Fruit fly (Drosophila melanogaster) whole organism, embryonic: Measurements from ENCODE around the gene pbl.

ENCODE experiments used
- ATbp ChIP-seq: fragments of 200-800 bp; sonication (Bioruptor generic); optimal IDR thresholded peaks from 2 replicates; lab custom pipeline; 2017; ENCODE audit warnings: missing biosample characterization, mild to moderate bottlenecking, missing genetic modification characterization, missing genetic modification reagents
- Adf1 ChIP-seq: fragments of 200-800 bp; sonication (Bioruptor generic); IDR thresholded peaks from 2 replicates; pipeline ENCODE4 v1.3.6; 2022; ENCODE audit warnings: missing biosample characterization, missing genetic modification characterization
- CG11247 ChIP-seq: fragments of 200-800 bp; sonication (Bioruptor generic); IDR thresholded peaks from 2 replicates; pipeline ENCODE4 v1.3.6; 2022; ENCODE audit warnings: missing biosample characterization, missing genetic modification characterization
- CG11456 ChIP-seq: fragments of 200-800 bp; sonication (Bioruptor generic); IDR thresholded peaks from 3 replicates; pipeline ENCODE4 v1.3.6; 2022; ENCODE audit warnings: missing biosample characterization, missing genetic modification characterization
- CG12391 ChIP-seq: fragments of 200-800 bp; sonication (Bioruptor generic); optimal IDR thresholded peaks from 3 replicates; lab custom pipeline; 2018; ENCODE audit warnings: missing biosample characterization, mild to moderate bottlenecking, missing genetic modification characterization, moderate library complexity
- CG12659 ChIP-seq: fragments of 200-800 bp; sonication (Bioruptor generic); optimal IDR thresholded peaks from 3 replicates; lab custom pipeline; 2017; ENCODE audit warnings: mild to moderate bottlenecking, missing biosample characterization, missing genetic modification reagents, missing genetic modification characterization
- CG15073 ChIP-seq: fragments of 200-800 bp; sonication (Bioruptor generic); optimal IDR thresholded peaks from 2 replicates; lab custom pipeline; 2016; ENCODE audit warnings: missing biosample characterization, missing genetic modification characterization
- CG1603 ChIP-seq: fragments of 200-800 bp; sonication (Bioruptor generic); optimal IDR thresholded peaks from 2 replicates; lab custom pipeline; 2019; ENCODE audit warnings: missing biosample characterization, mild to moderate bottlenecking, missing genetic modification characterization, moderate library complexity
- CG17361 ChIP-seq: fragments of 200-800 bp; sonication (Bioruptor generic); IDR thresholded peaks from 3 replicates; pipeline ENCODE4 v1.3.6; 2022; ENCODE audit warnings: missing biosample characterization, missing genetic modification characterization
- CG1832 ChIP-seq: fragments of 200-800 bp; sonication (Bioruptor generic); optimal IDR thresholded peaks from 2 replicates; lab custom pipeline; 2017; ENCODE audit warnings: missing biosample characterization, mild to moderate bottlenecking, missing genetic modification characterization, inconsistent platforms
- CG2120 ChIP-seq: fragments of 200-800 bp; sonication (Bioruptor generic); optimal IDR thresholded peaks from 3 replicates; lab custom pipeline; 2016; ENCODE audit warnings: missing biosample characterization, missing genetic modification characterization
- CG3065 ChIP-seq: fragments of 200-800 bp; sonication (Bioruptor generic); optimal IDR thresholded peaks from 2 replicates; lab custom pipeline; 2016; ENCODE audit warnings: missing biosample characterization, missing genetic modification characterization
- CG32767 ChIP-seq: fragments of 200-800 bp; sonication (Bioruptor generic); IDR thresholded peaks from 2 replicates; pipeline ENCODE4 v1.3.6; 2022; ENCODE audit warnings: missing biosample characterization, missing genetic modification characterization
- CG7271 ChIP-seq: fragments of 200-800 bp; sonication (Bioruptor generic); optimal IDR thresholded peaks from 2 replicates; lab custom pipeline; 2018; ENCODE audit warnings: missing biosample characterization, mild to moderate bottlenecking, missing genetic modification characterization, moderate library complexity
- CG7839 ChIP-seq: fragments of 200-800 bp; sonication (Bioruptor generic); optimal IDR thresholded peaks from 3 replicates; lab custom pipeline; 2018; ENCODE audit warnings: missing biosample characterization, mild to moderate bottlenecking, missing genetic modification characterization, moderate library complexity
- CG8290 ChIP-seq, 3 experiments: fragments of 200-800 bp; sonication (Bioruptor generic); optimal IDR thresholded peaks; 2 replicates each; lab custom pipeline; 2016 to 2019; ENCODE audit warnings: missing biosample characterization in 3 of 3, missing genetic modification characterization in 3 of 3, mild to moderate bottlenecking in 2 of 3, moderate library complexity in 1 of 3
- CG8924 ChIP-seq: fragments of 200-800 bp; optimal IDR thresholded peaks from 3 replicates; lab custom pipeline; 2019; ENCODE audit warnings: missing biosample characterization, mild to moderate bottlenecking, missing genetic modification characterization, moderate library complexity
- CG9817 ChIP-seq: fragments of 200-800 bp; sonication (Bioruptor generic); optimal IDR thresholded peaks from 2 replicates; lab custom pipeline; 2018; ENCODE audit warnings: missing biosample characterization, mild to moderate bottlenecking, missing genetic modification characterization, moderate library complexity
- D19A ChIP-seq: fragments of 200-800 bp; optimal IDR thresholded peaks from 3 replicates; lab custom pipeline; 2019; ENCODE audit warnings: missing biosample characterization, mild to moderate bottlenecking, missing genetic modification characterization, moderate library complexity
- Drgx ChIP-seq: fragments of 200-800 bp; sonication (Bioruptor generic); IDR thresholded peaks from 2 replicates; pipeline ENCODE4 v1.3.6; 2022; ENCODE audit warnings: missing biosample characterization, missing genetic modification characterization
- E2f2 ChIP-seq: fragments of 200-800 bp; sonication (Bioruptor generic); IDR thresholded peaks from 2 replicates; pipeline ENCODE4 v1.3.6; 2022; ENCODE audit warnings: missing biosample characterization, missing genetic modification characterization
- Elba2 ChIP-seq: fragments of 200-800 bp; sonication (Bioruptor generic); optimal IDR thresholded peaks from 3 replicates; lab custom pipeline; 2016; ENCODE audit warnings: missing biosample characterization, missing genetic modification characterization
- HmgZ ChIP-seq: fragments of 200-800 bp; sonication (Bioruptor generic); optimal IDR thresholded peaks from 2 replicates; lab custom pipeline; 2018; ENCODE audit warnings: missing biosample characterization, mild to moderate bottlenecking, missing genetic modification characterization
- Hmr ChIP-seq: fragments of 200-800 bp; sonication (Bioruptor generic); optimal IDR thresholded peaks from 3 replicates; lab custom pipeline; 2017; ENCODE audit warnings: mild to moderate bottlenecking, missing biosample characterization, missing genetic modification reagents, missing genetic modification characterization
- Max ChIP-seq: fragments of 200-800 bp; sonication (Bioruptor generic); optimal IDR thresholded peaks from 2 replicates; lab custom pipeline; 2016; ENCODE audit warnings: missing biosample characterization, mild to moderate bottlenecking, missing genetic modification characterization
- Med ChIP-seq: fragments of 200-800 bp; sonication (Bioruptor generic); peaks from one replicate; lab custom pipeline; 2016; ENCODE audit warnings: missing biosample characterization, missing genetic modification characterization, mild to moderate bottlenecking, inconsistent platforms, moderate library complexity
- Myb ChIP-seq: fragments of 200-800 bp; sonication (Bioruptor generic); optimal IDR thresholded peaks from 2 replicates; lab custom pipeline; 2016; ENCODE audit warnings: missing biosample characterization, missing genetic modification characterization
- Optix ChIP-seq: fragments of 200-800 bp; sonication (Bioruptor generic); IDR thresholded peaks from 3 replicates; pipeline ENCODE4 v1.3.6; 2022; ENCODE audit warnings: missing biosample characterization, missing genetic modification characterization
- Pdp1 ChIP-seq, 2 experiments: fragments of 200-800 bp; sonication (Bioruptor generic); optimal IDR thresholded peaks; 3 replicates each; lab custom pipeline; 2016; ENCODE audit warnings: missing biosample characterization in 2 of 2, missing genetic modification characterization in 2 of 2, mild to moderate bottlenecking in 1 of 2, moderate library complexity in 1 of 2
- TFAM ChIP-seq: fragments of 200-800 bp; sonication (Bioruptor generic); optimal IDR thresholded peaks from 2 replicates; lab custom pipeline; 2017; ENCODE audit warnings: missing biosample characterization, missing genetic modification characterization, inconsistent platforms
- ase ChIP-seq: fragments of 200-800 bp; sonication (Bioruptor generic); IDR thresholded peaks from 3 replicates; pipeline ENCODE4 v1.3.6; 2022; ENCODE audit warnings: missing biosample characterization, missing genetic modification characterization
- bigmax ChIP-seq: fragments of 200-800 bp; sonication (Bioruptor generic); optimal IDR thresholded peaks from 2 replicates; lab custom pipeline; 2018; ENCODE audit warnings: missing biosample characterization, mild to moderate bottlenecking, missing genetic modification characterization
- cg ChIP-seq: fragments of 200-800 bp; sonication (Bioruptor generic); optimal IDR thresholded peaks from 3 replicates; lab custom pipeline; 2019; ENCODE audit warnings: missing biosample characterization, mild to moderate bottlenecking, missing genetic modification characterization, moderate library complexity
- ci ChIP-seq: fragments of 200-800 bp; sonication (Bioruptor generic); IDR thresholded peaks from 3 replicates; pipeline ENCODE4 v1.3.6; 2022; ENCODE audit warnings: missing biosample characterization, missing genetic modification characterization
- dysf ChIP-seq: fragments of 200-800 bp; sonication (Bioruptor generic); IDR thresholded peaks from 3 replicates; pipeline ENCODE4 v1.3.6; 2022; ENCODE audit warnings: missing biosample characterization, missing genetic modification characterization
- eyg ChIP-seq: fragments of 200-800 bp; sonication (Bioruptor generic); optimal IDR thresholded peaks from 3 replicates; lab custom pipeline; 2016; ENCODE audit warnings: missing biosample characterization, missing genetic modification characterization
- fd64A ChIP-seq: fragments of 200-800 bp; sonication (Bioruptor generic); optimal IDR thresholded peaks from 3 replicates; lab custom pipeline; 2018; ENCODE audit warnings: missing biosample characterization, mild to moderate bottlenecking, missing genetic modification characterization
- fru ChIP-seq: fragments of >200 bp; optimal IDR thresholded peaks from 2 replicates; lab custom pipeline; 2017
- gem ChIP-seq: fragments of 200-800 bp; sonication (Bioruptor generic); optimal IDR thresholded peaks from 2 replicates; lab custom pipeline; 2019; ENCODE audit warnings: missing biosample characterization, mild to moderate bottlenecking, missing genetic modification characterization, moderate library complexity
- her ChIP-seq: fragments of 200-800 bp; sonication (Bioruptor generic); optimal IDR thresholded peaks from 2 replicates; lab custom pipeline; 2016; ENCODE audit warnings: missing biosample characterization, missing genetic modification characterization
- kay ChIP-seq: fragments of 200-800 bp; sonication (Bioruptor generic); optimal IDR thresholded peaks from 2 replicates; lab custom pipeline; 2016; ENCODE audit warnings: missing biosample characterization, missing genetic modification characterization
- lab ChIP-seq: fragments of 200-800 bp; sonication (Bioruptor generic); optimal IDR thresholded peaks from 3 replicates; lab custom pipeline; 2017; ENCODE audit warnings: missing biosample characterization, missing genetic modification characterization, mild to moderate bottlenecking, moderate library complexity, missing genetic modification reagents
- luna ChIP-seq: fragments of 200-800 bp; sonication (Bioruptor generic); optimal IDR thresholded peaks from 2 replicates; lab custom pipeline; 2016; ENCODE audit warnings: missing biosample characterization, missing genetic modification characterization
- org-1 ChIP-seq: fragments of 200-800 bp; sonication (Bioruptor generic); optimal IDR thresholded peaks from 2 replicates; lab custom pipeline; 2017; ENCODE audit warnings: missing biosample characterization, missing genetic modification characterization
- phol ChIP-seq: fragments of 200-800 bp; sonication (Bioruptor generic); optimal IDR thresholded peaks from 3 replicates; lab custom pipeline; 2018; ENCODE audit warnings: missing biosample characterization, mild to moderate bottlenecking, missing genetic modification characterization, moderate library complexity
- run ChIP-seq: fragments of 200-800 bp; sonication (Bioruptor generic); optimal IDR thresholded peaks from 3 replicates; lab custom pipeline; 2018; ENCODE audit warnings: missing biosample characterization, mild to moderate bottlenecking, missing genetic modification characterization
- seq ChIP-seq: fragments of 200-800 bp; sonication (Bioruptor generic); IDR thresholded peaks from 2 replicates; pipeline ENCODE4 v1.3.6; 2022; ENCODE audit warnings: missing biosample characterization, missing genetic modification characterization
- slbo ChIP-seq: fragments of 200-800 bp; sonication (Bioruptor generic); IDR thresholded peaks from 2 replicates; pipeline ENCODE4 v1.3.6; 2022; ENCODE audit warnings: missing biosample characterization, missing genetic modification characterization
- zfh2 ChIP-seq: fragments of 200-800 bp; sonication (Bioruptor generic); optimal IDR thresholded peaks from 2 replicates; lab custom pipeline; 2016; ENCODE audit warnings: missing biosample characterization, missing genetic modification characterization

pbl gene

DNA sequence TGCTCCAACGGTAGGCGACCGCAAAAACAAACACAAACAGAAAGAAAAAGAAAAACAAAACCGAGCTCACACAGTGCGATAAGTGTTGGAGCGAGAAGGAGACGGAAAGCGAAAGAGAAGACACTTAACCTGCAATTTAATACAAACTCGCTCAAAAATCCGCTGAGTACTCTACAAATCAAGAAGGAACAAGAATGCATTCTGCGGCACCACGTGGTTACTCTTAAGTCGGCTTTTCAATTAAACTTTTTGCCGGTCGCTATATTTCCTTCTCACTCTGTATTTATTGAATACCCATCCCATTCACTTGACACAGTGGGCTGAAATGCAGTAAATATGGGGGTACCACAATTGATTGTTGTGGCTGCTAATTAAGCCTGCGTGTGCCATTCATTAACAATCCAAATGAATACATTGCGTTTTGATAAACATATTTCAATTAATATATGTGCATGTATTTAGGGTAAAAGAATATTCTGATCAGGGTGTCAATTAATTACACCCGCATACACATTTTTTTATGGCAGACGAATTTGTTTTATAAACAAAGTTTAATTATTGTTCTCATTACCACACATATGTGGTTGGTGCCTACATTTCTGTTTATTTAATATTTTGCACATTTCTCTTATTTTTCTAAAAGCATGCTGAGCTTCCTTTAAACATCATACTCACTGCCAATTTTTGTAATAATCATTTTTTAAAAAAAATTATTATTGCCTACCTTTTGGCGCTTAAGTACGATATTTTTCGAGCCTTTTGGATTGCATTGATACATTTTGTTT, 49.3 kb downstream of the pbl start (continued):
- TF ChIP-seq fd64A (GFP tag; lab: Kevin White, UChicago), result peak; percentile 39
- peak; percentile 21 for TF ChIP-seq phol (tag; lab: Kevin White, UChicago)
- peak; percentile 26; the same call in 1 of the 2 replicates for TF ChIP-seq CG11247 (GFP tag; lab: Robert Waterston, UW)
- no peak for TF ChIP-seq fru (lab: Kevin White, UChicago)
- peak; percentile 20 for TF ChIP-seq bigmax
- TF ChIP-seq slbo (GFP tag; lab: Robert Waterston, UW), result peak; percentile 55
- peak; percentile 8 for TF ChIP-seq CG12391 (tag; lab: Kevin White, UChicago)
- no peak for TF ChIP-seq CG15073
- no peak for TF ChIP-seq her
- 0 out of 3 replicates have a peak, but pooled peaks have one; percentile 4 for TF ChIP-seq ci (GFP tag; lab: Robert Waterston, UW)
- TF ChIP-seq lab (GFP tag; lab: Kevin White, UChicago), result peak; percentile 23
- peak; percentile 36; the same call in 1 of the 2 replicates for TF ChIP-seq seq (GFP tag; lab: Robert Waterston, UW)
- TF ChIP-seq ase (GFP tag; lab: Robert Waterston, UW), result peak; percentile 7; the same call in 1 of the 3 replicates
- peak; percentile 73 for TF ChIP-seq CG11456 (GFP tag; lab: Robert Waterston, UW)
- 0 out of 2 replicates have a peak, but pooled peaks have one; percentile 7 for TF ChIP-seq Drgx (GFP tag; lab: Robert Waterston, UW)
- TF ChIP-seq Max (GFP tag; lab: Kevin White, UChicago), result peak; percentile 12
- 0 out of 2 replicates have a peak, but pooled peaks have one; percentile 3 for TF ChIP-seq E2f2 (GFP tag; lab: Robert Waterston, UW)
- peak; percentile 55 for TF ChIP-seq gem (tag; lab: Kevin White, UChicago)
- TF ChIP-seq CG12659 (GFP tag; lab: Kevin White, UChicago), result peak; percentile 19
- TF ChIP-seq CG1603, result peak; percentile 41
- no peak for TF ChIP-seq Elba2 (GFP tag; lab: Kevin White, UChicago)
- TF ChIP-seq CG17361 (GFP tag; lab: Robert Waterston, UW), result peak; percentile 65; the same call in 2 of the 3 replicates
- peak; percentile 42 for TF ChIP-seq CG7839 (tag; lab: Kevin White, UChicago)
- TF ChIP-seq CG7271 (tag; lab: Kevin White, UChicago), result no peak
- TF ChIP-seq D19A (tag; lab: Kevin White, UChicago), result peak; percentile 20
- peak; percentile 40 for TF ChIP-seq CG2120 (GFP tag; lab: Kevin White, UChicago)
- no peak for TF ChIP-seq CG3065 (GFP tag; lab: Kevin White, UChicago)
- peak; percentile 12 for TF ChIP-seq HmgZ (tag; lab: Kevin White, UChicago)
- peak; percentile 26 for TF ChIP-seq ATbp (GFP tag; lab: Kevin White, UChicago)
- TF ChIP-seq eyg (GFP tag; lab: Kevin White, UChicago), result no peak
- TF ChIP-seq Myb (GFP tag; lab: Kevin White, UChicago), result peak; percentile 18
- TF ChIP-seq Pdp1 (GFP tag; optimal IDR thresholded peaks at IDR 0.05; lab: Kevin White, UChicago), result peak; percentile 15 to 23
- TF ChIP-seq cg, result no peak
- peak; percentile 20 for TF ChIP-seq CG8924 (tag; lab: Kevin White, UChicago)
- TF ChIP-seq CG32767 (GFP tag; lab: Robert Waterston, UW), result 0 out of 2 replicates have a peak, but pooled peaks have one; percentile 35
- TF ChIP-seq CG9817, result peak; percentile 28
- TF ChIP-seq Optix (GFP tag; lab: Robert Waterston, UW), result no peak
- peak; percentile 53 for TF ChIP-seq Med
- peak; percentile 28 for TF ChIP-seq org-1 (GFP tag; lab: Kevin White, UChicago)
- peak; percentile 35 for TF ChIP-seq run (tag; lab: Kevin White, UChicago)
- peak; percentile 42 for TF ChIP-seq Hmr (GFP tag; lab: Kevin White, UChicago)
- peak; percentile 36 for TF ChIP-seq CG1832 (GFP tag; lab: Kevin White, UChicago)
- no peak for TF ChIP-seq kay (GFP tag; lab: Kevin White, UChicago)
- no peak for TF ChIP-seq TFAM (GFP tag; lab: Kevin White, UChicago)
- peak; percentile 5 for TF ChIP-seq zfh2
- TF ChIP-seq CG8290 (GFP tag; optimal IDR thresholded peaks at IDR 0.05; lab: Kevin White, UChicago), result peak; percentile 7
- TF ChIP-seq CG8290 (tag; optimal IDR thresholded peaks at IDR 0.05; lab: Kevin White, UChicago), result peak; percentile 6 to 57
- no peak for TF ChIP-seq luna (GFP tag; lab: Kevin White, UChicago)
- TF ChIP-seq Adf1 (GFP tag; lab: Robert Waterston, UW), result no peak
- TF ChIP-seq dysf (GFP tag; lab: Robert Waterston, UW), result peak; percentile 44; the same call in 2 of the 3 replicates
